Worm (Caenorhabditis elegans): ENCODE measurements around the gene F54C9.7.
A peak's percentile ranks its signal among the peaks of the same experiment; 100 is the strongest.

The F54C9.7 gene

DNA sequence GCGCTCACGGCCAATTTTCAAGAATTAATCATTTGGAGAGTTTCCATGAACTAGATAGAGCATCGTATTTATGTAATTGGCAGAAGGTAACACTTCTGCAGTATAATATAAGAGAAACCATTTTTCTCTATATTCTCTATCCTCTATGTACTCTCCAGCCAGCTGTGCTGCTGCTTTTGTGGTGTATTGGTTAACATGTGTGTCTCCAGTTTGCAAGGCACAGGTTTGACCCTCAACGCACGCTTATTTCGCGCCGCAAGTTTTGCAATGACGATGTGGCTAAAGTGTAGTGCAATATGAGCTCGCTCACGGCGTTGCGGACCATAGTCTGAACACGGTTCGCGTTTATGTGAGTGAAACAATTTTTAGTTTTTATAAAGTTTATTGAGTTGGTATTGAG lies 26.2 kb upstream of the F54C9.7 start (continued):
- TF ChIP-seq mcd-1 (GFP tag; IDR thresholded peaks at IDR 0.05), result peak; percentile 72; the same call in 1 of the 2 replicates
- TF ChIP-seq attf-6 (GFP tag; IDR thresholded peaks at IDR 0.05), result no peak
- TF ChIP-seq snpc-1.3 (tag; optimal IDR thresholded peaks at IDR 0.05; ENCODE audit: insufficient read depth), result no peak
- peak; percentile 85 for TF ChIP-seq repo-1 (tag; optimal IDR thresholded peaks at IDR 0.05)
- peak; percentile 94 for TF ChIP-seq fkh-3 (tag; optimal IDR thresholded peaks at IDR 0.05)
- TF ChIP-seq F39B2.1 (GFP tag; IDR thresholded peaks at IDR 0.05), result no peak
- no peak for TF ChIP-seq B0336.3 (GFP tag; IDR thresholded peaks at IDR 0.05)
- TF ChIP-seq let-607 (tag; optimal IDR thresholded peaks at IDR 0.05), result peak; percentile 62 to 70
- peak; percentile 36; the same call in 1 of the 2 replicates for TF ChIP-seq F33H1.4 (GFP tag; IDR thresholded peaks at IDR 0.05)
- peak; percentile 96 for TF ChIP-seq die-1 (tag; optimal IDR thresholded peaks at IDR 0.05)
- TF ChIP-seq ztf-6 (GFP tag; IDR thresholded peaks at IDR 0.05), result 0 out of 2 replicates have a peak, but pooled peaks have one; percentile 50
- peak; percentile 72 for TF ChIP-seq hmg-20 (GFP tag; IDR thresholded peaks at IDR 0.05)
- TF ChIP-seq B0261.1 (tag; optimal IDR thresholded peaks at IDR 0.05), result peak; percentile 90
- peak; percentile 60 for TF ChIP-seq madf-10 (tag; optimal IDR thresholded peaks at IDR 0.05)
- TF ChIP-seq lag-1 (GFP tag; IDR thresholded peaks at IDR 0.05), result peak; percentile 85; the same call in 1 of the 2 replicates
- TF ChIP-seq gei-17 (GFP tag; optimal IDR thresholded peaks at IDR 0.05), result no peak
- no peak for TF ChIP-seq lin-54 (GFP tag; optimal IDR thresholded peaks at IDR 0.05)
- peak; percentile 97 for TF ChIP-seq sptf-2 (GFP tag; optimal IDR thresholded peaks at IDR 0.05)
- TF ChIP-seq hrde-1 (tag; optimal IDR thresholded peaks at IDR 0.05; ENCODE audit: borderline replicate concordance), result peak; percentile 72
- no peak for TF ChIP-seq unc-62 (GFP tag; optimal IDR thresholded peaks at IDR 0.05)
- no peak for TF ChIP-seq C17E4.6 (GFP tag; IDR thresholded peaks at IDR 0.05)
- no peak for TF ChIP-seq zfh-2 (GFP tag; conservative IDR thresholded peaks at IDR 0.05)
- TF ChIP-seq F57A8.1 (GFP tag; optimal IDR thresholded peaks at IDR 0.05), result peak; percentile 98
- TF ChIP-seq rpc-1 (optimal IDR thresholded peaks at IDR 0.05), result peak; percentile 87
- peak; percentile 91 for TF ChIP-seq rpc-1 (tag; optimal IDR thresholded peaks at IDR 0.05)
- TF ChIP-seq F10E7.11 (tag; optimal IDR thresholded peaks at IDR 0.05), result peak; percentile 71
- no peak for TF ChIP-seq akir-1 (GFP tag; optimal IDR thresholded peaks at IDR 0.05)
- TF ChIP-seq F57C9.4 (tag; optimal IDR thresholded peaks at IDR 0.05), result peak; percentile 69
- no peak for TF ChIP-seq F49E8.2 (tag; optimal IDR thresholded peaks at IDR 0.05; ENCODE audit: insufficient read depth)
- TF ChIP-seq bed-2 (GFP tag; IDR thresholded peaks at IDR 0.05), result no peak
- TF ChIP-seq hsf-1 (GFP tag; IDR thresholded peaks at IDR 0.05), result peak; percentile 67; the same call in 1 of the 2 replicates
- TF ChIP-seq efl-1 (GFP tag; optimal IDR thresholded peaks at IDR 0.05), result peak; percentile 47
- peak; percentile 75 for TF ChIP-seq nhr-27 (tag; optimal IDR thresholded peaks at IDR 0.05)

DNA sequence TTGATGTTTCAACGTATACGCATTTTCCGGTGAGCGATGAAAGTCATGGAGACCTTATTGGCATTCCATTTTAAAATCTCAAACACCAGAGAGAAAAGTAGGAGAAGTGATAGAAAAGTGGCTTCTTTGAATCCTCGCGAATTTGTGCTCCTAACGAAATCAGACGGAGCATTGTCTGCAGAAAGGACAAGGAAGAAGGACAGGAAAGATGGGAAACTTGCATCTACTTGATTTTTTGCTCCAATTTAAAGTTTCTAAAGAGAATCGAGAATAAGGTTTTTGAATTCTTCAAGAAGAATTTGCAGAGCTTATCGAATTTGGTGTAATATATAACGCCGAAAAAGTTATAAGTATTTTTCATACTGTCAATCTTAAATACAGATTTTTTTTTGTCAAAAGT lies 22.0 kb upstream of the F54C9.7 start:
- TF ChIP-seq efl-1 (GFP tag; optimal IDR thresholded peaks at IDR 0.05), result no peak
- no peak for TF ChIP-seq snpc-4 (GFP tag; optimal IDR thresholded peaks at IDR 0.05)
- no peak for TF ChIP-seq snpc-4 (tag; optimal IDR thresholded peaks at IDR 0.05)
- no peak for TF ChIP-seq dox-1 (GFP tag; IDR thresholded peaks at IDR 0.05)
- TF ChIP-seq F39B2.1 (GFP tag; IDR thresholded peaks at IDR 0.05), result no peak
- no peak for TF ChIP-seq B0019.2 (GFP tag; conservative IDR thresholded peaks at IDR 0.05)
- TF ChIP-seq ccch-3 (GFP tag; optimal IDR thresholded peaks at IDR 0.05), result no peak

All from whole organism, young adult.